Worm (Caenorhabditis elegans) whole organism, early embryonic: ENCODE data around the gene F22E5.23.
"Not testable (repeated sequence)": the region's sequence is repeated elsewhere in the genome, so short reads cannot be mapped to it uniquely, and the experiment has no call there.

Source experiments
- F13C5.2 ChIP-seq: sonication (generic microtip); optimal IDR thresholded peaks from 2 replicates; lab custom pipeline; 2017; ENCODE audit warnings: mild to moderate bottlenecking, missing genetic modification characterization, inconsistent platforms, missing compliant biosample characterization
- aly-1 ChIP-seq: sonication (generic microtip); optimal IDR thresholded peaks from 2 replicates; lab custom pipeline; 2016; ENCODE audit warnings: missing genetic modification characterization, missing compliant biosample characterization
- ama-1 ChIP-seq: fragments of 150-350 bp; optimal IDR thresholded peaks from 2 replicates; lab custom pipeline; 2014
- flt-1 ChIP-seq: fragments of 200-800 bp; sonication (Bioruptor generic); IDR thresholded peaks from 2 replicates; pipeline ENCODE4 v1.3.6; 2022; ENCODE audit warnings: missing genetic modification characterization, missing compliant biosample characterization
- hmg-4 ChIP-seq: fragments of 200-800 bp; sonication (Bioruptor generic); optimal IDR thresholded peaks from 2 replicates; lab custom pipeline; 2018; ENCODE audit warnings: mild to moderate bottlenecking, missing genetic modification characterization, missing compliant biosample characterization
- hnd-1 ChIP-seq: sonication (generic microtip); optimal IDR thresholded peaks from 2 replicates; lab custom pipeline; 2016; ENCODE audit warnings: missing genetic modification characterization, missing compliant biosample characterization
- pes-1 ChIP-seq: fragments of 200-800 bp; sonication (Bioruptor generic); IDR thresholded peaks from 2 replicates; pipeline ENCODE4 v1.3.6; 2022; ENCODE audit warnings: missing genetic modification reagents, missing genetic modification characterization, missing compliant biosample characterization
- scrt-1 ChIP-seq: fragments of 200-800 bp; sonication (Bioruptor generic); IDR thresholded peaks from 2 replicates; pipeline ENCODE4 v1.3.6; 2022; ENCODE audit warnings: missing genetic modification characterization, missing compliant biosample characterization
- tbx-11 ChIP-seq: fragments of 200-800 bp; sonication (Bioruptor generic); IDR thresholded peaks from 2 replicates; pipeline ENCODE4 v1.3.6; 2022; ENCODE audit warnings: missing genetic modification characterization, missing compliant biosample characterization
- tbx-37 ChIP-seq: fragments of 200-800 bp; sonication (Bioruptor generic); conservative IDR thresholded peaks from 2 replicates; pipeline ENCODE4 v1.3.6; 2022; ENCODE audit warnings: missing genetic modification reagents, missing genetic modification characterization, missing compliant biosample characterization
- tra-4 ChIP-seq: sonication (generic microtip); optimal IDR thresholded peaks from 2 replicates; lab custom pipeline; 2017; ENCODE audit warnings: missing genetic modification characterization, missing compliant biosample characterization

ce11 chrII:2646756-2647155, 5.7 kb downstream of the F22E5.23 start, which contains the start of gene F22E5.12:
- not testable (repeated sequence) for TF ChIP-seq tbx-37 (GFP tag; lab: Robert Waterston, UW); ama-1; hmg-4 (GFP tag; lab: Kevin White, UChicago); pes-1 (GFP tag; lab: Robert Waterston, UW); tra-4 (tag; lab: Kevin White, UChicago); flt-1; tbx-11 (GFP tag; lab: Robert Waterston, UW); aly-1; scrt-1; F13C5.2; hnd-1 (tag; lab: Kevin White, UChicago)
